Worm (Caenorhabditis elegans) whole organism, late embryonic: Measurements from ENCODE around the gene tatn-1.

Source experiments
- C08G9.2 ChIP-seq: sonication (generic microtip); optimal IDR thresholded peaks from 2 replicates; lab custom pipeline; 2016; ENCODE audit warnings: mild to moderate bottlenecking, missing genetic modification characterization, moderate library complexity, missing compliant biosample characterization
- F13H6.1 ChIP-seq: sonication (generic microtip); optimal IDR thresholded peaks from 2 replicates; lab custom pipeline; 2016; ENCODE audit warnings: missing genetic modification characterization, missing compliant biosample characterization
- K02D7.2 ChIP-seq: sonication (generic microtip); optimal IDR thresholded peaks from 2 replicates; lab custom pipeline; 2017; ENCODE audit warnings: mild to moderate bottlenecking, missing genetic modification characterization, missing compliant biosample characterization
- ceh-14 ChIP-seq: sonication (generic microtip); optimal IDR thresholded peaks from 2 replicates; lab custom pipeline; 2016; ENCODE audit warnings: missing genotype, missing genetic modification characterization, missing compliant biosample characterization
- ceh-48 ChIP-seq: sonication (generic microtip); optimal IDR thresholded peaks from 2 replicates; lab custom pipeline; 2016; ENCODE audit warnings: missing genetic modification characterization, inconsistent platforms, missing compliant biosample characterization
- ceh-6 ChIP-seq: fragments of 200-800 bp; sonication (Bioruptor generic); optimal IDR thresholded peaks from 2 replicates; lab custom pipeline; 2018; ENCODE audit warnings: mild to moderate bottlenecking, missing genetic modification characterization, missing compliant biosample characterization
- ceh-9 ChIP-seq: sonication (generic microtip); optimal IDR thresholded peaks from 2 replicates; lab custom pipeline; 2016; ENCODE audit warnings: mild to moderate bottlenecking, missing genetic modification characterization, inconsistent platforms, missing compliant biosample characterization
- dmd-4 ChIP-seq: sonication (generic microtip); optimal IDR thresholded peaks from 2 replicates; lab custom pipeline; 2016; ENCODE audit warnings: borderline replicate concordance, missing genetic modification characterization, missing compliant biosample characterization
- elt-2 ChIP-seq: sonication (generic microtip); optimal IDR thresholded peaks from 2 replicates; lab custom pipeline; 2016; ENCODE audit warnings: missing genetic modification reagents, missing genetic modification characterization, missing compliant biosample characterization
- fkh-10 ChIP-seq: fragments of 150-350 bp; optimal IDR thresholded peaks from 2 replicates; lab custom pipeline; 2014; ENCODE audit warnings: missing biosample characterization, missing genetic modification reagents, missing genetic modification characterization
- lin-11 ChIP-seq: fragments of 200-800 bp; sonication (Bioruptor generic); optimal IDR thresholded peaks from 2 replicates; lab custom pipeline; 2018; ENCODE audit warnings: mild to moderate bottlenecking, missing genetic modification characterization, missing compliant biosample characterization
- odd-2 ChIP-seq: sonication (generic microtip); optimal IDR thresholded peaks from 2 replicates; lab custom pipeline; 2017; ENCODE audit warnings: antibody characterized with exemption, mild to moderate bottlenecking, missing genetic modification characterization, missing compliant biosample characterization
- pqm-1 ChIP-seq: sonication (generic microtip); optimal IDR thresholded peaks from 2 replicates; lab custom pipeline; 2016; ENCODE audit warnings: missing genetic modification characterization, missing compliant biosample characterization
- unc-42 ChIP-seq: sonication (generic microtip); optimal IDR thresholded peaks from 2 replicates; lab custom pipeline; 2016; ENCODE audit warnings: missing genotype, missing genetic modification characterization, missing compliant biosample characterization

- TF ChIP-seq fkh-10 (GFP tag; lab: Kevin White, UChicago) (no peak), ceh-48 (tag; lab: Kevin White, UChicago) (no peak), F13H6.1 (tag; lab: Kevin White, UChicago) (no peak), odd-2 (tag; lab: Kevin White, UChicago) (no peak), ceh-6 (GFP tag; lab: Kevin White, UChicago) (no peak), ceh-14 (no peak), elt-2 (tag; lab: Kevin White, UChicago) (no peak), pqm-1 (tag; lab: Kevin White, UChicago) (no peak), lin-11 (no peak), unc-42 (no peak), ceh-9 (tag; lab: Kevin White, UChicago) (no peak), K02D7.2 (no peak), C08G9.2 (tag; lab: Kevin White, UChicago) (no peak), dmd-4 (tag; lab: Kevin White, UChicago) (no peak)
Observed at ce11 chrX:14792315-14793197, 1.7 kb downstream of the tatn-1 start.
